Fruit fly (Drosophila melanogaster) whole organism, embryonic: ENCODE data around the gene CG5107.

Experiments
- CG10321 ChIP-seq: fragments of 200-800 bp; sonication (Bioruptor generic); IDR thresholded peaks from 2 replicates; pipeline ENCODE4 v1.3.6; 2022; ENCODE audit warnings: missing biosample characterization, missing genetic modification characterization
- CG10462 ChIP-seq: fragments of 200-800 bp; sonication (Bioruptor generic); optimal IDR thresholded peaks from 2 replicates; lab custom pipeline; 2016; ENCODE audit warnings: missing biosample characterization, missing genetic modification characterization
- CG12155 ChIP-seq: fragments of 200-800 bp; sonication (Bioruptor generic); optimal IDR thresholded peaks from 3 replicates; lab custom pipeline; 2016; ENCODE audit warnings: missing biosample characterization, missing genetic modification characterization
- CG13624 ChIP-seq: fragments of 200-800 bp; sonication (Bioruptor generic); optimal IDR thresholded peaks from 2 replicates; lab custom pipeline; 2016; ENCODE audit warnings: missing biosample characterization, missing genetic modification characterization
- CG14014 ChIP-seq: fragments of 200-800 bp; sonication (Bioruptor generic); IDR thresholded peaks from 2 replicates; pipeline ENCODE4 v1.3.6; 2022; ENCODE audit warnings: missing biosample characterization, missing genetic modification characterization
- CG1603 ChIP-seq: fragments of 200-800 bp; sonication (Bioruptor generic); optimal IDR thresholded peaks from 2 replicates; lab custom pipeline; 2019; ENCODE audit warnings: missing biosample characterization, mild to moderate bottlenecking, missing genetic modification characterization, moderate library complexity
- CG2129 ChIP-seq: fragments of 200-800 bp; sonication (Bioruptor generic); IDR thresholded peaks from 2 replicates; pipeline ENCODE4 v1.3.6; 2022; ENCODE audit warnings: missing biosample characterization, missing genetic modification characterization; ENCODE audit not compliant: partially characterized antibody
- CG2712 ChIP-seq: fragments of 200-800 bp; optimal IDR thresholded peaks from 3 replicates; lab custom pipeline; 2019; ENCODE audit warnings: missing biosample characterization, mild to moderate bottlenecking, missing genetic modification characterization, moderate library complexity
- CG31441 ChIP-seq: fragments of 200-800 bp; sonication (Bioruptor generic); IDR thresholded peaks from 2 replicates; pipeline ENCODE4 v1.3.6; 2022; ENCODE audit warnings: missing biosample characterization, missing genetic modification characterization
- CG42726 ChIP-seq: fragments of 200-800 bp; sonication (Bioruptor generic); IDR thresholded peaks from 2 replicates; pipeline ENCODE4 v1.3.6; 2022; ENCODE audit warnings: missing biosample characterization, missing genetic modification characterization; ENCODE audit not compliant: partially characterized antibody
- CG4360 ChIP-seq: fragments of 200-800 bp; sonication (Bioruptor generic); IDR thresholded peaks from 2 replicates; pipeline ENCODE4 v1.3.6; 2022; ENCODE audit warnings: missing biosample characterization, missing genetic modification characterization
- CG5953 ChIP-seq: fragments of 200-800 bp; sonication (Bioruptor generic); IDR thresholded peaks from 2 replicates; pipeline ENCODE4 v1.3.6; 2022; ENCODE audit warnings: missing biosample characterization, missing genetic modification characterization
- CG9932 ChIP-seq: fragments of 200-800 bp; sonication (Bioruptor generic); IDR thresholded peaks from 2 replicates; pipeline ENCODE4 v1.3.6; 2022; ENCODE audit warnings: missing biosample characterization, missing genetic modification characterization
- Dad ChIP-seq: fragments of 200-800 bp; sonication (Bioruptor generic); optimal IDR thresholded peaks from 3 replicates; lab custom pipeline; 2016; ENCODE audit warnings: missing biosample characterization, missing genetic modification characterization
- Deaf1 ChIP-seq: fragments of 200-800 bp; optimal IDR thresholded peaks from 3 replicates; lab custom pipeline; 2019; ENCODE audit warnings: missing biosample characterization, mild to moderate bottlenecking, missing genetic modification characterization, moderate library complexity
- Drgx ChIP-seq: fragments of 200-800 bp; sonication (Bioruptor generic); IDR thresholded peaks from 2 replicates; pipeline ENCODE4 v1.3.6; 2022; ENCODE audit warnings: missing biosample characterization, missing genetic modification characterization
- Ets97D ChIP-seq: fragments of 200-800 bp; sonication (Bioruptor generic); optimal IDR thresholded peaks from 3 replicates; lab custom pipeline; 2016; ENCODE audit warnings: missing biosample characterization, missing genetic modification characterization
- Hr51 ChIP-seq, 2 experiments: fragments of 200-800 bp; sonication (Bioruptor generic); optimal IDR thresholded peaks; 2 replicates in 1 of 2; 3 replicates in 1 of 2; lab custom pipeline; 2016 to 2018; ENCODE audit warnings: missing biosample characterization in 2 of 2, missing genetic modification characterization in 2 of 2, mild to moderate bottlenecking in 1 of 2, moderate library complexity in 1 of 2
- Jarid2 ChIP-seq: fragments of 200-800 bp; sonication (Bioruptor generic); optimal IDR thresholded peaks from 3 replicates; lab custom pipeline; 2017; ENCODE audit warnings: mild to moderate bottlenecking, missing biosample characterization, missing genetic modification reagents, missing genetic modification characterization
- Lim3 ChIP-seq: fragments of 200-800 bp; sonication (Bioruptor generic); IDR thresholded peaks from 2 replicates; pipeline ENCODE4 v1.3.6; 2022; ENCODE audit warnings: missing biosample characterization, missing genetic modification characterization
- Trl ChIP-seq, 3 experiments: fragments of >200 bp in 2 of 3; fragments of 200-800 bp in 1 of 3; sonication (Bioruptor generic) in 1 of 3; optimal IDR thresholded peaks; 2 replicates in 1 of 3; 3 replicates in 2 of 3; lab custom pipeline; 2016 to 2017; ENCODE audit warnings: missing biosample characterization in 1 of 3, missing genetic modification characterization in 1 of 3
- Vsx1 ChIP-seq: fragments of 200-800 bp; sonication (Bioruptor generic); optimal IDR thresholded peaks from 2 replicates; lab custom pipeline; 2017; ENCODE audit warnings: missing biosample characterization, mild to moderate bottlenecking, missing genetic modification characterization, missing genetic modification reagents
- YL-1 ChIP-seq: fragments of 200-800 bp; sonication (Bioruptor generic); optimal IDR thresholded peaks from 3 replicates; lab custom pipeline; 2017; ENCODE audit warnings: missing biosample characterization, mild to moderate bottlenecking, missing genetic modification characterization
- abd-A ChIP-seq: fragments of 200-800 bp; sonication (Bioruptor generic); optimal IDR thresholded peaks from 3 replicates; lab custom pipeline; 2019; ENCODE audit warnings: missing biosample characterization, mild to moderate bottlenecking, missing genetic modification characterization, moderate library complexity
- ara ChIP-seq: fragments of 200-800 bp; sonication (Bioruptor generic); IDR thresholded peaks from 2 replicates; pipeline ENCODE4 v1.3.6; 2022; ENCODE audit warnings: missing biosample characterization, missing genetic modification characterization
- chm ChIP-seq: fragments of 200-800 bp; sonication (Bioruptor generic); IDR thresholded peaks from 2 replicates; pipeline ENCODE4 v1.3.6; 2022; ENCODE audit warnings: missing biosample characterization, missing genetic modification characterization
- dimm ChIP-seq: fragments of 200-800 bp; sonication (Bioruptor generic); IDR thresholded peaks from 2 replicates; pipeline ENCODE4 v1.3.6; 2022; ENCODE audit warnings: missing biosample characterization, missing genetic modification characterization
- eve ChIP-seq, 2 experiments: fragments of >200 bp; optimal IDR thresholded peaks; 2 replicates each; lab custom pipeline; 2017; ENCODE audit warnings: missing biosample characterization in 2 of 2, missing genetic modification characterization in 2 of 2
- eyg ChIP-seq: fragments of 200-800 bp; sonication (Bioruptor generic); optimal IDR thresholded peaks from 3 replicates; lab custom pipeline; 2016; ENCODE audit warnings: missing biosample characterization, missing genetic modification characterization
- grau ChIP-seq: fragments of 200-800 bp; optimal IDR thresholded peaks from 3 replicates; lab custom pipeline; 2019; ENCODE audit warnings: missing biosample characterization, mild to moderate bottlenecking, missing genetic modification characterization, moderate library complexity
- insv ChIP-seq, 2 experiments: fragments of 200-800 bp; sonication (Bioruptor generic); optimal IDR thresholded peaks; 3 replicates each; lab custom pipeline; 2016 to 2018; ENCODE audit warnings: missing biosample characterization in 2 of 2, missing genetic modification characterization in 2 of 2
- maf-S ChIP-seq: fragments of 200-800 bp; sonication (Bioruptor generic); optimal IDR thresholded peaks from 2 replicates; lab custom pipeline; 2016; ENCODE audit warnings: missing biosample characterization, missing genetic modification characterization
- nerfin-2 ChIP-seq: fragments of 200-800 bp; sonication (Bioruptor generic); IDR thresholded peaks from 2 replicates; pipeline ENCODE4 v1.3.6; 2022; ENCODE audit warnings: missing biosample characterization, missing genetic modification characterization; ENCODE audit not compliant: partially characterized antibody
- nom ChIP-seq: fragments of 200-800 bp; sonication (Bioruptor generic); optimal IDR thresholded peaks from 2 replicates; lab custom pipeline; 2017; ENCODE audit warnings: missing biosample characterization, missing genetic modification characterization, mild to moderate bottlenecking, moderate library complexity, missing genetic modification reagents
- oc ChIP-seq: fragments of 200-800 bp; sonication (Bioruptor generic); optimal IDR thresholded peaks from 2 replicates; lab custom pipeline; 2018; ENCODE audit warnings: missing biosample characterization, mild to moderate bottlenecking, missing genetic modification characterization, moderate library complexity
- pnt ChIP-seq: fragments of 200-800 bp; sonication (Bioruptor generic); optimal IDR thresholded peaks from 3 replicates; lab custom pipeline; 2016; ENCODE audit warnings: missing biosample characterization, missing genetic modification characterization
- pros ChIP-seq: fragments of 200-800 bp; sonication (Bioruptor generic); optimal IDR thresholded peaks from 3 replicates; lab custom pipeline; 2019; ENCODE audit warnings: missing biosample characterization, mild to moderate bottlenecking, missing genetic modification characterization, moderate library complexity
- sens ChIP-seq: fragments of 200-800 bp; sonication (Bioruptor generic); peaks from one replicate; lab custom pipeline; 2016; ENCODE audit warnings: missing biosample characterization, missing genetic modification characterization
- slou ChIP-seq: fragments of 200-800 bp; sonication (Bioruptor generic); optimal IDR thresholded peaks from 3 replicates; lab custom pipeline; 2016; ENCODE audit warnings: missing biosample characterization, missing genetic modification characterization
- sqz ChIP-seq: fragments of 200-800 bp; sonication (Bioruptor generic); optimal IDR thresholded peaks from 3 replicates; lab custom pipeline; 2018; ENCODE audit warnings: missing biosample characterization, mild to moderate bottlenecking, missing genetic modification characterization
- stc ChIP-seq: fragments of 200-800 bp; sonication (Bioruptor generic); IDR thresholded peaks from 2 replicates; pipeline ENCODE4 v1.3.6; 2022; ENCODE audit warnings: missing biosample characterization, missing genetic modification characterization
- tgo ChIP-seq: fragments of 200-800 bp; sonication (Bioruptor generic); IDR thresholded peaks from 3 replicates; pipeline ENCODE4 v1.3.6; 2022; ENCODE audit warnings: missing biosample characterization, missing genetic modification characterization
- tup ChIP-seq: fragments of 200-800 bp; sonication (Bioruptor generic); optimal IDR thresholded peaks from 2 replicates; lab custom pipeline; 2016; ENCODE audit warnings: missing biosample characterization, mild to moderate bottlenecking, missing genetic modification characterization, moderate library complexity
- wek ChIP-seq: fragments of 200-800 bp; sonication (Bioruptor generic); optimal IDR thresholded peaks from 3 replicates; lab custom pipeline; 2018; ENCODE audit warnings: missing biosample characterization, mild to moderate bottlenecking, missing genetic modification characterization, moderate library complexity
- yki ChIP-seq: fragments of >200 bp; optimal IDR thresholded peaks from 3 replicates; lab custom pipeline; 2018
- zen ChIP-seq: fragments of 200-800 bp; sonication (Bioruptor generic); optimal IDR thresholded peaks from 3 replicates; lab custom pipeline; 2018; ENCODE audit warnings: missing biosample characterization, mild to moderate bottlenecking, missing genetic modification characterization, moderate library complexity

The CG5107 gene

DNA sequence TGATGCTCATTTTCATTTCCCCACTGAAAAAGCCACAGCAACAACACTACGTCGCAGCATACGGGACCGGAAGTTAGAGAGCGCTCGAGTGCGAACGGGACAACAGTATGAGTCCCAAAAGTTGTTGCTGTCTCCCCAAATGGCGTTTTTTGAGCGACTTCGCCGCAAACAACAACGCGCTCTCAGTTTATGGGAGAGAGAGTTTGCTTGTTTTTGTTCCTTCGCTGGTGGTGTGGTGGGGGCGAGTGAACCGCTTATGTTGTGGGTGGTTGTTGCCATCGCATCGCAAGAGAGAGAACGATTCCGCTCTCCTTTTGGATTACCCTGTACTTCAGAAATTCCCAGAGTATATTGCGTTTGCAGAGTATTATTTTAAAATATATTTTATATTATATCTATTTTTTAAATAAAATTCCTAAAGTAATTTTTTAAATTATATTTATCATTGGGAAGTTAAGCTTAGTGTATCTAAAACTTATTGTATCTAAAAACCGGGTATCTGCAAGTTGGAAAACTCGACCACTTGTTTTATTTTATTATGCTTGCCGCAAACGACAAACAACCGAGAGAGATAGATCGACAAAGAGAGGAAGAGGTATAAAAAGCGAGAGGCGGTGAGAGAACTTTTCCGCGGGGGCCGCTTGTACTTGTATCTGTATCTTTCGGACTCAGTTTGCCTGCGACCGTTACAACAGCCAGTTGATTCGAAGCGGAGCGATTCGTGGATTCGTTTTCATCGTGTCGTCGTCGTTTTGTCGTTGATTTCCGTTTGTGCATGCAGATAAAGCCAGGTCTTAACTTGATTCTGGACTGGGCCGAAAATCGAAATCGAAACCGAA lies 10.7 kb downstream of the CG5107 start, which contains the start of gene msi (continued):
- peak; percentile 89 for TF ChIP-seq slou
- peak; percentile 42 for TF ChIP-seq eyg
- no peak for TF ChIP-seq CG2129 (GFP tag; lab: Robert Waterston, UW)
- TF ChIP-seq CG1603 = peak; percentile 80
- peak; percentile 98 for TF ChIP-seq sqz (GFP tag; lab: Kevin White, UChicago)
- peak; percentile 100 for TF ChIP-seq CG31441 (GFP tag; lab: Robert Waterston, UW)
- TF ChIP-seq pnt (GFP tag; lab: Kevin White, UChicago) = peak; percentile 81
- TF ChIP-seq tgo = peak; percentile 100
- peak; percentile 54 for TF ChIP-seq yki (lab: Kevin White, UChicago)
- TF ChIP-seq Dad (GFP tag; lab: Kevin White, UChicago) = peak; percentile 66
- TF ChIP-seq Hr51 (GFP tag; optimal IDR thresholded peaks at IDR 0.05; lab: Kevin White, UChicago) = peak; percentile 86 to 100
- peak; percentile 96 for TF ChIP-seq CG12155 (GFP tag; lab: Kevin White, UChicago)

DNA sequence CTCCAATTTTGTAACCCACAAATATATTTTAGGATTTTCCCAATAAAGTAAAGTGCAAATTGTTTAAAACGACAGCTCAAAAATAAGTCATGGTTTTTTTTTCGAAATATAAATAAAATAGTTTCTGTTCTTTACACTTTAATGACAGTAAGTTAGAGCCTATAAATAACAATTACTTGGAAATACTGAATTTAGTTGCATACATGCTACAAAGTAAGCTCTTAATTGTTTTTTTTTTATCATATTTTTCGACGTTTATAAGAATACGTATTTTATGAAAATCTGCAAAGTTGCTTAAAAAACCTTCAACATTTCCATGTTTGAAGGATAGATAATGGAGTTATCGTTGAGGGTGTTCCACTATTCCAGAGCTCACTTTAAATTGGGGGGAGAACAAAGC lies 12.5 kb downstream of the CG5107 start:
- TF ChIP-seq grau (tag; lab: Kevin White, UChicago) = peak; percentile 13
- no peak for TF ChIP-seq ara (GFP tag; lab: Robert Waterston, UW)
- TF ChIP-seq sens = peak; percentile 39

dm6 chr3R:25518099-25518567 lies 13.1 kb downstream of the CG5107 start:
- TF ChIP-seq CG13624 (GFP tag; lab: Kevin White, UChicago) (no peak), chm (GFP tag; lab: Robert Waterston, UW) (0 out of 2 replicates have a peak, but pooled peaks have one; percentile 29), nom (GFP tag; lab: Kevin White, UChicago) (peak; percentile 37), CG9932 (GFP tag; lab: Robert Waterston, UW) (0 out of 2 replicates have a peak, but pooled peaks have one; percentile 8), wek (GFP tag; lab: Kevin White, UChicago) (no peak), nerfin-2 (GFP tag; lab: Robert Waterston, UW) (no peak), eyg (no peak), Ets97D (GFP tag; lab: Kevin White, UChicago) (no peak), stc (GFP tag; lab: Robert Waterston, UW) (no peak), CG42726 (GFP tag; lab: Robert Waterston, UW) (no peak), Jarid2 (peak; percentile 73), CG5953 (no peak), Drgx (GFP tag; lab: Robert Waterston, UW) (0 out of 2 replicates have a peak, but pooled peaks have one; percentile 16), YL-1 (GFP tag; lab: Kevin White, UChicago) (no peak), CG4360 (GFP tag; lab: Robert Waterston, UW) (no peak), Lim3 (GFP tag; lab: Robert Waterston, UW) (no peak), abd-A (peak; percentile 43), dimm (no peak), maf-S (no peak), CG10462 (no peak), insv (GFP tag; optimal IDR thresholded peaks at IDR 0.05; lab: Kevin White, UChicago) (no peak), eve (GFP tag; optimal IDR thresholded peaks at IDR 0.05; lab: Kevin White, UChicago) (no peak), Vsx1 (GFP tag; lab: Kevin White, UChicago) (no peak), oc (tag; lab: Kevin White, UChicago) (no peak), CG10321 (GFP tag; lab: Robert Waterston, UW) (no peak), Trl (optimal IDR thresholded peaks at IDR 0.05; lab: Kevin White, UChicago) (peak; percentile 80 to 83), Trl (GFP tag; optimal IDR thresholded peaks at IDR 0.05; lab: Kevin White, UChicago) (peak; percentile 5), Deaf1 (tag; lab: Kevin White, UChicago) (peak; percentile 21), CG14014 (GFP tag; lab: Robert Waterston, UW) (no peak), tup (GFP tag; lab: Kevin White, UChicago) (no peak), zen (tag; lab: Kevin White, UChicago) (no peak), pros (GFP tag; lab: Kevin White, UChicago) (peak; percentile 13), CG2712 (tag; lab: Kevin White, UChicago) (no peak)
